Worm (Caenorhabditis elegans): ENCODE data around the gene C29F5.1.

The C29F5.1 gene

ce11 chrII:6273916-6274315 is 29.4 kb upstream of the C29F5.1 start, which contains the start of gene bpl-1:
TSS of gene bpl-1 (plus strand) at chrII:6274216.
- peak; percentile 26 for TF ChIP-seq C34F6.9 (tag; optimal IDR thresholded peaks at IDR 0.05)
- TF ChIP-seq ztf-4 (tag; optimal IDR thresholded peaks at IDR 0.05): no peak
- peak; percentile 13 for TF ChIP-seq unc-55 (GFP tag; optimal IDR thresholded peaks at IDR 0.05)
- TF ChIP-seq blmp-1 (tag; optimal IDR thresholded peaks at IDR 0.05; ENCODE audit: insufficient read depth): no peak

- TF ChIP-seq snpc-4 (tag; optimal IDR thresholded peaks at IDR 0.05) (no peak), ceh-16 (tag; optimal IDR thresholded peaks at IDR 0.05) (no peak), fos-1 (tag; optimal IDR thresholded peaks at IDR 0.05) (no peak)
Measured at ce11 chrII:6281002-6281401, 22.3 kb upstream of the C29F5.1 start, which contains the start of gene scly-1. TSS of gene scly-1 (minus strand) at chrII:6281102.

- TF ChIP-seq nhr-25 (tag; optimal IDR thresholded peaks at IDR 0.05): no peak
- TF ChIP-seq fos-1 (tag; optimal IDR thresholded peaks at IDR 0.05): peak; percentile 32
Measured at ce11 chrII:6281903-6282302, 21.4 kb upstream of the C29F5.1 start.

- TF ChIP-seq sma-9 (GFP tag; optimal IDR thresholded peaks at IDR 0.05): peak; percentile 19
- TF ChIP-seq sma-9 (tag; optimal IDR thresholded peaks at IDR 0.05): no peak
- no peak for TF ChIP-seq nhr-11 (tag; optimal IDR thresholded peaks at IDR 0.05)
- TF ChIP-seq fos-1 (tag; optimal IDR thresholded peaks at IDR 0.05): peak; percentile 60
- peak; percentile 51 for TF ChIP-seq crh-2 (tag; optimal IDR thresholded peaks at IDR 0.05)
Measured at ce11 chrII:6283074-6283473, 20.3 kb upstream of the C29F5.1 start, which contains the start of gene F13H8.1. TSS of gene F13H8.1 (plus strand) at chrII:6283384.

- TF ChIP-seq Y55F3AM.14 (GFP tag; optimal IDR thresholded peaks at IDR 0.05) (no peak), nhr-12 (tag; optimal IDR thresholded peaks at IDR 0.05) (no peak)
Measured at ce11 chrII:6286865-6287264, 16.5 kb upstream of the C29F5.1 start, which contains the start of gene F13H8.6. TSS of gene F13H8.6 (minus strand) at chrII:6286965.

- no peak for TF ChIP-seq F13H6.1 (tag; optimal IDR thresholded peaks at IDR 0.05)
- TF ChIP-seq C34F6.9 (tag; optimal IDR thresholded peaks at IDR 0.05): no peak
- peak; percentile 58 for TF ChIP-seq ztf-4 (tag; optimal IDR thresholded peaks at IDR 0.05)
- TF ChIP-seq lsy-2 (tag; optimal IDR thresholded peaks at IDR 0.05): peak in 1 of 2 experiments; percentile 14
Measured at ce11 chrII:6288104-6288503, 15.2 kb upstream of the C29F5.1 start.

- no peak for TF ChIP-seq lin-39 (tag; optimal IDR thresholded peaks at IDR 0.05)
- TF ChIP-seq F13H6.1 (tag; optimal IDR thresholded peaks at IDR 0.05): peak; percentile 63
- TF ChIP-seq nhr-129 (tag; optimal IDR thresholded peaks at IDR 0.05): peak; percentile 53
- peak; percentile 23 for TF ChIP-seq blmp-1 (tag; optimal IDR thresholded peaks at IDR 0.05; ENCODE audit: insufficient read depth)
- peak; percentile 63 for TF ChIP-seq sma-9 (GFP tag; optimal IDR thresholded peaks at IDR 0.05)
- TF ChIP-seq sma-9 (tag; optimal IDR thresholded peaks at IDR 0.05): no peak
- TF ChIP-seq fos-1 (tag; optimal IDR thresholded peaks at IDR 0.05): peak; percentile 41
- peak in 1 of 2 experiments; percentile 52 for TF ChIP-seq lsy-2 (tag; optimal IDR thresholded peaks at IDR 0.05)
- TF ChIP-seq C34F6.9 (tag; optimal IDR thresholded peaks at IDR 0.05): peak; percentile 47
- no peak for TF ChIP-seq nhr-12 (tag; optimal IDR thresholded peaks at IDR 0.05)
Measured at ce11 chrII:6290047-6290582, 13.2 kb upstream of the C29F5.1 start, which contains the start of gene upb-1. TSS of gene upb-1 (minus strand) at chrII:6290097.

- no peak for TF ChIP-seq ZK546.5 (tag; optimal IDR thresholded peaks at IDR 0.05)
- no peak for TF ChIP-seq nhr-23 (tag; optimal IDR thresholded peaks at IDR 0.05)
- TF ChIP-seq gmeb-1 (tag; optimal IDR thresholded peaks at IDR 0.05): no peak
- TF ChIP-seq nhr-237 (tag; optimal IDR thresholded peaks at IDR 0.05): no peak
- no peak for TF ChIP-seq Y55F3AM.14 (GFP tag; optimal IDR thresholded peaks at IDR 0.05)
- no peak for TF ChIP-seq egl-27 (tag; optimal IDR thresholded peaks at IDR 0.05)
- no peak for TF ChIP-seq sem-4 (tag; optimal IDR thresholded peaks at IDR 0.05)
- no peak for TF ChIP-seq peb-1 (tag; optimal IDR thresholded peaks at IDR 0.05)
- no peak for TF ChIP-seq nhr-11 (tag; optimal IDR thresholded peaks at IDR 0.05)
- no peak for TF ChIP-seq F13H6.1 (tag; optimal IDR thresholded peaks at IDR 0.05)
- no peak for TF ChIP-seq alr-1 (tag; optimal IDR thresholded peaks at IDR 0.05)
- TF ChIP-seq ztf-11 (tag; optimal IDR thresholded peaks at IDR 0.05): no peak
- TF ChIP-seq ztf-4 (tag; optimal IDR thresholded peaks at IDR 0.05): no peak
- TF ChIP-seq R02D3.7 (tag; optimal IDR thresholded peaks at IDR 0.05): no peak
- no peak for TF ChIP-seq aly-2 (tag; optimal IDR thresholded peaks at IDR 0.05)
- no peak for TF ChIP-seq zag-1 (tag; optimal IDR thresholded peaks at IDR 0.05)
- TF ChIP-seq skn-1 (tag; optimal IDR thresholded peaks at IDR 0.05): no peak
- TF ChIP-seq nhr-21 (tag; optimal IDR thresholded peaks at IDR 0.05): no peak
- no peak for TF ChIP-seq nhr-12 (tag; optimal IDR thresholded peaks at IDR 0.05)
- no peak for TF ChIP-seq ztf-1 (GFP tag; conservative IDR thresholded peaks at IDR 0.05)
Measured at ce11 chrII:6292527-6292926, 10.8 kb upstream of the C29F5.1 start, which contains the start of gene nyn-3. TSS of gene nyn-3 (minus strand) at chrII:6292627.

Data from whole organism, L2 larva.